Fruit fly (Drosophila melanogaster) Kc167 (cell line): ENCODE measurements around the gene CG17712.

Experiments
- Myc ChIP-seq: fragments of >200 bp; optimal IDR thresholded peaks from 2 replicates; lab custom pipeline; 2017; ENCODE audit warnings: missing external identifiers
- h ChIP-seq: fragments of >200 bp; optimal IDR thresholded peaks from 3 replicates; lab custom pipeline; 2018; ENCODE audit warnings: missing external identifiers
- insv ChIP-seq: fragments of >200 bp; optimal IDR thresholded peaks from 3 replicates; lab custom pipeline; 2018; ENCODE audit warnings: missing external identifiers
- psq ChIP-seq: fragments of >200 bp; optimal IDR thresholded peaks from 2 replicates; lab custom pipeline; 2017; ENCODE audit warnings: missing external identifiers
- ttk ChIP-seq: sonication (Bioruptor generic); optimal IDR thresholded peaks from 2 replicates; lab custom pipeline; 2017; ENCODE audit warnings: missing external identifiers

DNA sequence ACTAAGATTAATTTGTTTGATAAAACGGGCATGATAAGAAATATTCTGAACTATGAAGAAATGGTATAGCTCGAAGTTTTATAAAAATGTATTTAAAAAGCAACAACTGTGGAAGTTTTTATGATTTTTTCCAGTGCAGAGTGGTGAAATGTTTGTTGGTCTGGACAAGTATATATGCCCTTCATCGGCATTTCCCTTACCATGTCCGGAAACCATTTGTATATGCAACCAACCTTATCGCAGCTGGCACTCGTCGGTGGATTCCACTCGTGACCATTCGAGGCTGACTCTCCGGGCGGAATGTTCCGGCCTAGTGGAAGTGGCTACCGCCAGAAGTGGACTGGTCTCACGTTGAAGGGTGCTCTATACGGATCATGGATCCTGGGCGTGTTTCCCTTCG is 31.8 kb upstream of the CG17712 start, which contains the start of gene Gr22e:
- TF ChIP-seq ttk (lab: Kevin White, UChicago) (no peak), psq (lab: Kevin White, UChicago) (no peak), Myc (lab: Kevin White, UChicago) (no peak), h (no peak), insv (no peak)
